Fruit fly (Drosophila melanogaster) whole organism, embryonic: ENCODE results near the gene LPCAT.

Source experiments
- Bgb ChIP-seq: fragments of 200-800 bp; sonication (Bioruptor generic); IDR thresholded peaks from 2 replicates; pipeline ENCODE4 v1.3.6; 2022; ENCODE audit warnings: missing biosample characterization, missing genetic modification characterization; ENCODE audit not compliant: partially characterized antibody
- CG11085 ChIP-seq: fragments of 200-800 bp; sonication (Bioruptor generic); IDR thresholded peaks from 2 replicates; pipeline ENCODE4 v1.3.6; 2022; ENCODE audit warnings: missing biosample characterization, missing genetic modification characterization
- CG11504 ChIP-seq: fragments of 200-800 bp; sonication (Bioruptor generic); optimal IDR thresholded peaks from 3 replicates; lab custom pipeline; 2019; ENCODE audit warnings: missing biosample characterization, mild to moderate bottlenecking, missing genetic modification characterization, moderate library complexity
- CG1233 ChIP-seq: fragments of 200-800 bp; sonication (Bioruptor generic); optimal IDR thresholded peaks from 4 replicates; lab custom pipeline; 2018; ENCODE audit warnings: missing biosample characterization, mild to moderate bottlenecking, missing genetic modification characterization
- CG12942 ChIP-seq: fragments of 200-800 bp; sonication (Bioruptor generic); optimal IDR thresholded peaks from 3 replicates; lab custom pipeline; 2016; ENCODE audit warnings: missing biosample characterization, missing genetic modification characterization
- CG13624 ChIP-seq: fragments of 200-800 bp; sonication (Bioruptor generic); optimal IDR thresholded peaks from 2 replicates; lab custom pipeline; 2016; ENCODE audit warnings: missing biosample characterization, missing genetic modification characterization
- CG14710 ChIP-seq: fragments of 200-800 bp; sonication (Bioruptor generic); optimal IDR thresholded peaks from 3 replicates; lab custom pipeline; 2019; ENCODE audit warnings: missing biosample characterization, mild to moderate bottlenecking, missing genetic modification characterization, moderate library complexity
- CG14860 ChIP-seq: fragments of 200-800 bp; sonication (Bioruptor generic); IDR thresholded peaks from 3 replicates; pipeline ENCODE4 v1.3.6; 2022; ENCODE audit warnings: missing biosample characterization, missing genetic modification characterization; ENCODE audit not compliant: partially characterized antibody
- CG15269 ChIP-seq: fragments of 200-800 bp; sonication (Bioruptor generic); optimal IDR thresholded peaks from 2 replicates; lab custom pipeline; 2018; ENCODE audit warnings: missing biosample characterization, mild to moderate bottlenecking, missing genetic modification characterization, moderate library complexity
- CG15479 ChIP-seq: fragments of 200-800 bp; sonication (Bioruptor generic); optimal IDR thresholded peaks from 3 replicates; lab custom pipeline; 2019; ENCODE audit warnings: missing biosample characterization, mild to moderate bottlenecking, missing genetic modification characterization, moderate library complexity
- CG17802 ChIP-seq: fragments of 200-800 bp; sonication (Bioruptor generic); optimal IDR thresholded peaks from 2 replicates; lab custom pipeline; 2018; ENCODE audit warnings: missing biosample characterization, mild to moderate bottlenecking, missing genetic modification characterization, moderate library complexity
- CG3065 ChIP-seq: fragments of 200-800 bp; sonication (Bioruptor generic); optimal IDR thresholded peaks from 2 replicates; lab custom pipeline; 2016; ENCODE audit warnings: missing biosample characterization, missing genetic modification characterization
- CG5245 ChIP-seq: fragments of 200-800 bp; sonication (Bioruptor generic); optimal IDR thresholded peaks from 3 replicates; lab custom pipeline; 2016; ENCODE audit warnings: missing biosample characterization, missing genetic modification characterization
- CG6854 ChIP-seq: fragments of 200-800 bp; sonication (Bioruptor generic); optimal IDR thresholded peaks from 3 replicates; lab custom pipeline; 2017; ENCODE audit warnings: missing biosample characterization, mild to moderate bottlenecking, missing genetic modification characterization
- CG7987 ChIP-seq: fragments of 200-800 bp; sonication (Bioruptor generic); optimal IDR thresholded peaks from 2 replicates; lab custom pipeline; 2018; ENCODE audit warnings: missing biosample characterization, mild to moderate bottlenecking, missing genetic modification characterization, moderate library complexity
- CG8765 ChIP-seq: fragments of 200-800 bp; sonication (Bioruptor generic); IDR thresholded peaks from 2 replicates; pipeline ENCODE4 v1.3.6; 2022; ENCODE audit warnings: missing biosample characterization, missing genetic modification characterization
- CTCF ChIP-seq: fragments of 200-800 bp; sonication (Bioruptor generic); optimal IDR thresholded peaks from 2 replicates; lab custom pipeline; 2017; ENCODE audit warnings: missing biosample characterization, mild to moderate bottlenecking, missing genetic modification characterization, moderate library complexity
- Dp ChIP-seq: fragments of 200-800 bp; sonication (Bioruptor generic); optimal IDR thresholded peaks from 2 replicates; lab custom pipeline; 2018; ENCODE audit warnings: missing biosample characterization, mild to moderate bottlenecking, missing genetic modification characterization, moderate library complexity
- Ets65A ChIP-seq: fragments of 200-800 bp; sonication (Bioruptor generic); peaks from one replicate; lab custom pipeline; 2016; ENCODE audit warnings: missing biosample characterization, missing genetic modification characterization
- Hey ChIP-seq: fragments of 200-800 bp; sonication (Bioruptor generic); optimal IDR thresholded peaks from 3 replicates; lab custom pipeline; 2018; ENCODE audit warnings: missing biosample characterization, mild to moderate bottlenecking, missing genetic modification characterization
- Hr3 ChIP-seq: fragments of 200-800 bp; sonication (Bioruptor generic); optimal IDR thresholded peaks from 3 replicates; lab custom pipeline; 2016; ENCODE audit warnings: missing biosample characterization, missing genetic modification characterization
- Hr51 ChIP-seq, 2 experiments: fragments of 200-800 bp; sonication (Bioruptor generic); optimal IDR thresholded peaks; 2 replicates in 1 of 2; 3 replicates in 1 of 2; lab custom pipeline; 2016 to 2018; ENCODE audit warnings: missing biosample characterization in 2 of 2, missing genetic modification characterization in 2 of 2, mild to moderate bottlenecking in 1 of 2, moderate library complexity in 1 of 2
- Med ChIP-seq: fragments of 200-800 bp; sonication (Bioruptor generic); peaks from one replicate; lab custom pipeline; 2016; ENCODE audit warnings: missing biosample characterization, missing genetic modification characterization, mild to moderate bottlenecking, inconsistent platforms, moderate library complexity
- Meics ChIP-seq: fragments of 200-800 bp; sonication (Bioruptor generic); optimal IDR thresholded peaks from 2 replicates; lab custom pipeline; 2017; ENCODE audit warnings: missing biosample characterization, mild to moderate bottlenecking, missing genetic modification characterization
- Myb ChIP-seq: fragments of 200-800 bp; sonication (Bioruptor generic); optimal IDR thresholded peaks from 2 replicates; lab custom pipeline; 2016; ENCODE audit warnings: missing biosample characterization, missing genetic modification characterization
- Side ChIP-seq: fragments of 200-800 bp; sonication (Bioruptor generic); optimal IDR thresholded peaks from 2 replicates; lab custom pipeline; 2016; ENCODE audit warnings: missing biosample characterization, missing genetic modification characterization
- Xrp1 ChIP-seq: fragments of 200-800 bp; sonication (Bioruptor generic); IDR thresholded peaks from 2 replicates; pipeline ENCODE4 v1.3.6; 2022; ENCODE audit warnings: missing biosample characterization, missing genetic modification characterization
- bab2 ChIP-seq: fragments of 200-800 bp; sonication (Bioruptor generic); optimal IDR thresholded peaks from 2 replicates; lab custom pipeline; 2016; ENCODE audit warnings: missing biosample characterization, missing genetic modification characterization
- caup ChIP-seq: fragments of 200-800 bp; sonication (Bioruptor generic); optimal IDR thresholded peaks from 3 replicates; lab custom pipeline; 2017; ENCODE audit warnings: missing biosample characterization, mild to moderate bottlenecking, missing genetic modification characterization, moderate library complexity; ENCODE audit not compliant: severe bottlenecking
- chn ChIP-seq: fragments of 200-800 bp; sonication (Bioruptor generic); optimal IDR thresholded peaks from 2 replicates; lab custom pipeline; 2016; ENCODE audit warnings: missing biosample characterization, missing genetic modification characterization
- da ChIP-seq: fragments of 200-800 bp; sonication (Bioruptor generic); optimal IDR thresholded peaks from 2 replicates; lab custom pipeline; 2016; ENCODE audit warnings: missing biosample characterization, missing genetic modification characterization
- disco-r ChIP-seq: fragments of 200-800 bp; sonication (Bioruptor generic); optimal IDR thresholded peaks from 2 replicates; lab custom pipeline; 2016; ENCODE audit warnings: missing biosample characterization, missing genetic modification characterization
- dm ChIP-seq: fragments of 200-800 bp; sonication (Bioruptor generic); optimal IDR thresholded peaks from 3 replicates; lab custom pipeline; 2016; ENCODE audit warnings: missing biosample characterization, missing genetic modification characterization
- fd102C ChIP-seq: fragments of 200-800 bp; sonication (Bioruptor generic); optimal IDR thresholded peaks from 2 replicates; lab custom pipeline; 2018; ENCODE audit warnings: missing biosample characterization, mild to moderate bottlenecking, missing genetic modification characterization, moderate library complexity
- fd64A ChIP-seq: fragments of 200-800 bp; sonication (Bioruptor generic); optimal IDR thresholded peaks from 3 replicates; lab custom pipeline; 2018; ENCODE audit warnings: missing biosample characterization, mild to moderate bottlenecking, missing genetic modification characterization
- her ChIP-seq: fragments of 200-800 bp; sonication (Bioruptor generic); optimal IDR thresholded peaks from 2 replicates; lab custom pipeline; 2016; ENCODE audit warnings: missing biosample characterization, missing genetic modification characterization
- insv ChIP-seq, 2 experiments: fragments of 200-800 bp; sonication (Bioruptor generic); optimal IDR thresholded peaks; 3 replicates each; lab custom pipeline; 2016 to 2018; ENCODE audit warnings: missing biosample characterization in 2 of 2, missing genetic modification characterization in 2 of 2
- jigr1 ChIP-seq: fragments of 200-800 bp; sonication (Bioruptor generic); IDR thresholded peaks from 3 replicates; pipeline ENCODE4 v1.3.6; 2022; ENCODE audit warnings: missing biosample characterization, missing genetic modification characterization
- jing ChIP-seq: fragments of 200-800 bp; sonication (Bioruptor generic); optimal IDR thresholded peaks from 2 replicates; lab custom pipeline; 2018; ENCODE audit warnings: missing biosample characterization, mild to moderate bottlenecking, missing genetic modification characterization
- lola ChIP-seq, 3 experiments: fragments of >200 bp in 2 of 3; fragments of 200-800 bp in 1 of 3; sonication (Bioruptor generic) in 1 of 3; optimal IDR thresholded peaks; 2 replicates each; lab custom pipeline; 2017 to 2019; ENCODE audit warnings: missing biosample characterization in 3 of 3, missing genetic modification characterization in 3 of 3, mild to moderate bottlenecking in 1 of 3, moderate library complexity in 1 of 3
- mld ChIP-seq: fragments of 200-800 bp; sonication (Bioruptor generic); IDR thresholded peaks from 3 replicates; pipeline ENCODE4 v1.3.6; 2022; ENCODE audit warnings: missing biosample characterization, missing genetic modification characterization; ENCODE audit not compliant: partially characterized antibody
- pan ChIP-seq, 4 experiments: fragments of >200 bp in 3 of 4; fragments of 200-800 bp in 1 of 4; sonication (Bioruptor generic) in 1 of 4; optimal IDR thresholded peaks in 3 of 4; IDR thresholded peaks in 1 of 4; 2 replicates each; pipeline versions ENCODE4 v1.3.6 to Lab custom; 2017 to 2022; ENCODE audit warnings: missing biosample characterization in 2 of 4, missing genetic modification characterization in 2 of 4, mixed read lengths in 1 of 4
- pho ChIP-seq: fragments of 200-800 bp; sonication (Bioruptor generic); optimal IDR thresholded peaks from 2 replicates; lab custom pipeline; 2016; ENCODE audit warnings: missing biosample characterization, missing genetic modification characterization
- pum ChIP-seq: fragments of 200-800 bp; sonication (Bioruptor generic); optimal IDR thresholded peaks from 2 replicates; lab custom pipeline; 2016; ENCODE audit warnings: missing biosample characterization, missing genetic modification characterization
- run ChIP-seq: fragments of 200-800 bp; sonication (Bioruptor generic); optimal IDR thresholded peaks from 3 replicates; lab custom pipeline; 2018; ENCODE audit warnings: missing biosample characterization, mild to moderate bottlenecking, missing genetic modification characterization
- trem ChIP-seq: fragments of 200-800 bp; optimal IDR thresholded peaks from 3 replicates; lab custom pipeline; 2019; ENCODE audit warnings: missing biosample characterization, mild to moderate bottlenecking, missing genetic modification characterization, moderate library complexity
- twi ChIP-seq: fragments of 200-800 bp; optimal IDR thresholded peaks from 2 replicates; lab custom pipeline; 2019; ENCODE audit warnings: missing biosample characterization, mild to moderate bottlenecking, missing genetic modification characterization, moderate library complexity
- vfl ChIP-seq: fragments of 200-800 bp; sonication (Bioruptor generic); optimal IDR thresholded peaks from 2 replicates; lab custom pipeline; 2016; ENCODE audit warnings: missing biosample characterization, missing genetic modification characterization
- zen ChIP-seq: fragments of 200-800 bp; sonication (Bioruptor generic); optimal IDR thresholded peaks from 3 replicates; lab custom pipeline; 2018; ENCODE audit warnings: missing biosample characterization, mild to moderate bottlenecking, missing genetic modification characterization, moderate library complexity

The LPCAT gene

DNA sequence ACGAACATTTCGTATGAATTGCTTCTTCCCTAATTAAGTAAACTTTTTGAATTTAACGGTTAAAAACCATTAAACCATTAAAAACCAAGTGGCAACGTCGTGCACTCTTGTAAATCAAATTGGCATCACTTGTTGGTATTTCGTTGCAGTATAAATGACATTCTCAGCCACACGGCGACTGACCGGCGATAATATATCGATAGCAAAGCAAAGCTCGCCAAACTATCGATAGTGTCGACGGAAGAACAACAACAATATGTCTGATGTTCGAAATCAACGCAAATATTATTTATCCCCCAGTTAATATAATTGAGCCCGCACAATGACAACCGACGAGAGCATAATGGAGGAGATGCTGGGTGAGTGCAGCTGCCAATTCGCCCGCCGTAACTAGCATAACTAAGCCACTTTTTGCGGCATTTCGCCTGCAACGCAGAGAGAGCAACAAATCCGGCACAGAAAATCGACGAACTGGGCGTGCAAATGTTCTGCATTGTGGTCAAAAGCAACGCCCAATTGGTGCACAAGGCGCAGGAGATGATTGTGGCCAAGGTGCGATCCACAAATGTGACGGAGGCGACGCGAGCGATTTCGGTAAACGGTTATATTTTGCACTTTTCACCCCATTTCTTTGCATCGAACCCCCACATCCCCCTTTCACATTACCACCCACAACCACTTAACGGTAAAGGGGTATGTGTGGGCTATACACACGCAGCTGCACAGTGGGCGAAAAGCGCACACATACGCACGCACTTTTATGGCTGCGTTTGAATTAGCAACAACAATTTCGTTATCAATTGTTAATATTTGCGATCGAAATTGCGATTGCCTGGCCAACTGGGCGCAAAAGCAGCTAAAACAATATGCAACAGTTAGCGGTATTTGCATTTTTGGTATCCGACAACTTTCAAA lies 21.3 kb upstream of the LPCAT start, which contains the start of gene Gga (continued):
- no peak for TF ChIP-seq jigr1 (GFP tag; lab: Robert Waterston, UW)
- TF ChIP-seq pan (optimal IDR thresholded peaks at IDR 0.05; lab: Kevin White, UChicago): no peak
- no peak for TF ChIP-seq pan (GFP tag; optimal IDR thresholded peaks at IDR 0.05 in 1 of 2, IDR thresholded peaks at IDR 0.05 in 1 of 2)
- no peak for TF ChIP-seq dm (GFP tag; lab: Kevin White, UChicago)
- TF ChIP-seq CG17802 (tag; lab: Kevin White, UChicago): no peak
- TF ChIP-seq CG15479: no peak
- TF ChIP-seq chn (GFP tag; lab: Kevin White, UChicago): no peak
- no peak for TF ChIP-seq CG3065 (GFP tag; lab: Kevin White, UChicago)
- TF ChIP-seq Hey (tag; lab: Kevin White, UChicago): peak; percentile 78
- TF ChIP-seq Hr51 (GFP tag; optimal IDR thresholded peaks at IDR 0.05; lab: Kevin White, UChicago): no peak
- TF ChIP-seq run (tag; lab: Kevin White, UChicago): no peak
- TF ChIP-seq CG6854 (GFP tag; lab: Kevin White, UChicago): no peak
- no peak for TF ChIP-seq CG12942 (GFP tag; lab: Kevin White, UChicago)
- TF ChIP-seq lola (GFP tag; optimal IDR thresholded peaks at IDR 0.05; lab: Kevin White, UChicago): no peak
- TF ChIP-seq Side (GFP tag; lab: Kevin White, UChicago): no peak
- no peak for TF ChIP-seq Ets65A (GFP tag; lab: Kevin White, UChicago)
- TF ChIP-seq CG14710: no peak
- TF ChIP-seq Bgb (GFP tag; lab: Robert Waterston, UW): peak; percentile 93
- no peak for TF ChIP-seq zen
- no peak for TF ChIP-seq Meics (GFP tag; lab: Kevin White, UChicago)
- no peak for TF ChIP-seq CTCF (GFP tag; lab: Kevin White, UChicago)
- no peak for TF ChIP-seq Hr3 (GFP tag; lab: Kevin White, UChicago)
- no peak for TF ChIP-seq Xrp1
- TF ChIP-seq vfl: no peak
- no peak for TF ChIP-seq fd64A (GFP tag; lab: Kevin White, UChicago)
- TF ChIP-seq CG11085 (GFP tag; lab: Robert Waterston, UW): no peak
- TF ChIP-seq caup (GFP tag; lab: Kevin White, UChicago): no peak
- TF ChIP-seq CG13624 (GFP tag; lab: Kevin White, UChicago): no peak
- TF ChIP-seq pho (GFP tag; lab: Kevin White, UChicago): no peak
- peak; percentile 77; the same call in 2 of the 3 replicates for TF ChIP-seq mld
- no peak for TF ChIP-seq bab2 (GFP tag; lab: Kevin White, UChicago)
- TF ChIP-seq jing: no peak
- TF ChIP-seq CG14860 (GFP tag; lab: Robert Waterston, UW): peak; percentile 79
- no peak for TF ChIP-seq CG7987 (GFP tag; lab: Kevin White, UChicago)
- peak; percentile 75 for TF ChIP-seq Med (GFP tag; lab: Kevin White, UChicago)
- TF ChIP-seq CG1233 (GFP tag; lab: Kevin White, UChicago): no peak
- TF ChIP-seq trem (tag; lab: Kevin White, UChicago): peak; percentile 48
- TF ChIP-seq CG15269 (tag; lab: Kevin White, UChicago): no peak
- TF ChIP-seq pum (GFP tag; lab: Kevin White, UChicago): no peak
- peak; percentile 98 for TF ChIP-seq Myb
- TF ChIP-seq Dp (GFP tag; lab: Kevin White, UChicago): peak; percentile 68
- TF ChIP-seq disco-r: no peak
- no peak for TF ChIP-seq her (GFP tag; lab: Kevin White, UChicago)
- no peak for TF ChIP-seq twi (tag; lab: Kevin White, UChicago)
- TF ChIP-seq CG5245: no peak
- no peak for TF ChIP-seq fd102C (GFP tag; lab: Kevin White, UChicago)
- no peak for TF ChIP-seq CG11504 (tag; lab: Kevin White, UChicago)
- TF ChIP-seq insv (GFP tag; optimal IDR thresholded peaks at IDR 0.05; lab: Kevin White, UChicago): peak in 1 of 2 experiments; percentile 2
- no peak for TF ChIP-seq CG8765 (GFP tag; lab: Robert Waterston, UW)
- TF ChIP-seq da (GFP tag; lab: Kevin White, UChicago): no peak
